Fruit fly (Drosophila melanogaster) whole organism, prepupa: ENCODE results near the gene Gr93d.

Experiments
- CG10669 ChIP-seq: fragments of 200-800 bp; sonication (Bioruptor generic); optimal IDR thresholded peaks from 3 replicates; lab custom pipeline; 2018; ENCODE audit warnings: missing biosample characterization, mild to moderate bottlenecking, missing genetic modification characterization, moderate library complexity
- CG11294 ChIP-seq: fragments of 200-800 bp; sonication (Bioruptor generic); IDR thresholded peaks from 2 replicates; pipeline ENCODE4 v1.3.6; 2022; ENCODE audit warnings: missing biosample characterization, missing genetic modification characterization
- CG11762 ChIP-seq: fragments of 200-800 bp; sonication (Bioruptor generic); optimal IDR thresholded peaks from 3 replicates; lab custom pipeline; 2016; ENCODE audit warnings: missing biosample characterization, missing genetic modification characterization; ENCODE audit not compliant: insufficient read depth
- CG11902 ChIP-seq: fragments of 200-800 bp; sonication (Bioruptor generic); optimal IDR thresholded peaks from 3 replicates; lab custom pipeline; 2016; ENCODE audit warnings: missing biosample characterization, missing genetic modification characterization
- CG15336 ChIP-seq: fragments of 200-800 bp; sonication (Bioruptor generic); IDR thresholded peaks from 2 replicates; pipeline ENCODE4 v1.3.6; 2022; ENCODE audit warnings: missing biosample characterization, missing genetic modification characterization
- CG1621 ChIP-seq: fragments of 200-800 bp; sonication (Bioruptor generic); optimal IDR thresholded peaks from 3 replicates; lab custom pipeline; 2018; ENCODE audit warnings: missing biosample characterization, mild to moderate bottlenecking, missing genetic modification characterization
- CG3032 ChIP-seq: fragments of 200-800 bp; optimal IDR thresholded peaks from 2 replicates; lab custom pipeline; 2019; ENCODE audit warnings: missing biosample characterization, mild to moderate bottlenecking, missing genetic modification characterization, moderate library complexity
- CG34406 ChIP-seq: fragments of 200-800 bp; sonication (Bioruptor generic); optimal IDR thresholded peaks from 3 replicates; lab custom pipeline; 2016; ENCODE audit warnings: missing biosample characterization, missing genetic modification characterization
- CG3919 ChIP-seq: fragments of 200-800 bp; sonication (Bioruptor generic); optimal IDR thresholded peaks from 3 replicates; lab custom pipeline; 2016; ENCODE audit warnings: missing biosample characterization, missing genetic modification characterization
- CG4318 ChIP-seq: fragments of 200-800 bp; sonication (Bioruptor generic); optimal IDR thresholded peaks from 3 replicates; lab custom pipeline; 2017; ENCODE audit warnings: missing biosample characterization, mild to moderate bottlenecking, missing genetic modification characterization
- CG6163 ChIP-seq: fragments of 200-800 bp; sonication (Bioruptor generic); IDR thresholded peaks from 3 replicates; pipeline ENCODE4 v1.3.6; 2022; ENCODE audit warnings: missing biosample characterization, missing genetic modification characterization
- CG6792 ChIP-seq: fragments of 200-800 bp; sonication (Bioruptor generic); optimal IDR thresholded peaks from 3 replicates; lab custom pipeline; 2016; ENCODE audit warnings: missing biosample characterization, missing genetic modification characterization
- CG6854 ChIP-seq: fragments of 200-800 bp; sonication (Bioruptor generic); optimal IDR thresholded peaks from 2 replicates; lab custom pipeline; 2017; ENCODE audit warnings: missing biosample characterization, mild to moderate bottlenecking, missing genetic modification characterization
- CG7368 ChIP-seq: fragments of 200-800 bp; sonication (Bioruptor generic); optimal IDR thresholded peaks from 3 replicates; lab custom pipeline; 2016; ENCODE audit warnings: missing biosample characterization, missing genetic modification characterization
- CG8632 ChIP-seq: fragments of 200-800 bp; sonication (Bioruptor generic); optimal IDR thresholded peaks from 3 replicates; lab custom pipeline; 2016; ENCODE audit warnings: missing biosample characterization, missing genetic modification characterization
- CG9139 ChIP-seq: fragments of 200-800 bp; sonication (Bioruptor generic); optimal IDR thresholded peaks from 3 replicates; lab custom pipeline; 2017; ENCODE audit warnings: missing biosample characterization, mild to moderate bottlenecking, missing genetic modification characterization
- Eip75B ChIP-seq: fragments of 200-800 bp; sonication (Bioruptor generic); optimal IDR thresholded peaks from 3 replicates; lab custom pipeline; 2016; ENCODE audit warnings: missing biosample characterization, missing genetic modification characterization
- Eip78C ChIP-seq: fragments of 200-800 bp; sonication (Bioruptor generic); peaks from one replicate; lab custom pipeline; 2016; ENCODE audit warnings: missing biosample characterization, missing genetic modification characterization
- Eip93F ChIP-seq: fragments of 200-800 bp; sonication (Bioruptor generic); optimal IDR thresholded peaks from 2 replicates; lab custom pipeline; 2016; ENCODE audit warnings: missing biosample characterization, mild to moderate bottlenecking, missing genetic modification characterization
- Ets21C ChIP-seq: fragments of 200-800 bp; sonication (Bioruptor generic); optimal IDR thresholded peaks from 3 replicates; lab custom pipeline; 2016; ENCODE audit warnings: missing biosample characterization, missing genetic modification characterization
- Ets96B ChIP-seq: fragments of 200-800 bp; optimal IDR thresholded peaks from 2 replicates; lab custom pipeline; 2019; ENCODE audit warnings: missing biosample characterization, mild to moderate bottlenecking, missing genetic modification characterization, moderate library complexity
- Hr39 ChIP-seq: fragments of 200-800 bp; sonication (Bioruptor generic); optimal IDR thresholded peaks from 2 replicates; lab custom pipeline; 2016; ENCODE audit warnings: missing biosample characterization, missing genetic modification characterization
- Met ChIP-seq: fragments of 200-800 bp; sonication (Bioruptor generic); optimal IDR thresholded peaks from 3 replicates; lab custom pipeline; 2016; ENCODE audit warnings: missing biosample characterization, missing genetic modification characterization
- OdsH ChIP-seq: fragments of 200-800 bp; sonication (Bioruptor generic); optimal IDR thresholded peaks from 3 replicates; lab custom pipeline; 2016; ENCODE audit warnings: missing biosample characterization, missing genetic modification characterization
- Smox ChIP-seq: fragments of 200-800 bp; sonication (Bioruptor generic); optimal IDR thresholded peaks from 3 replicates; lab custom pipeline; 2016; ENCODE audit warnings: missing biosample characterization, missing genetic modification characterization
- Sox14 ChIP-seq: fragments of 200-800 bp; sonication (Bioruptor generic); optimal IDR thresholded peaks from 3 replicates; lab custom pipeline; 2016; ENCODE audit warnings: missing biosample characterization, missing genetic modification characterization
- Sox15 ChIP-seq: fragments of 200-800 bp; sonication (Bioruptor generic); optimal IDR thresholded peaks from 3 replicates; lab custom pipeline; 2016; ENCODE audit warnings: missing biosample characterization, missing genetic modification characterization
- achi ChIP-seq: fragments of 200-800 bp; sonication (Bioruptor generic); optimal IDR thresholded peaks from 3 replicates; lab custom pipeline; 2016; ENCODE audit warnings: missing biosample characterization, missing genetic modification characterization
- acj6 ChIP-seq: fragments of 200-800 bp; sonication (Bioruptor generic); optimal IDR thresholded peaks from 3 replicates; lab custom pipeline; 2016; ENCODE audit warnings: missing biosample characterization, missing genetic modification characterization
- cyc ChIP-seq: fragments of 200-800 bp; sonication (Bioruptor generic); optimal IDR thresholded peaks from 3 replicates; lab custom pipeline; 2016; ENCODE audit warnings: missing biosample characterization, missing genetic modification characterization
- dac ChIP-seq: fragments of 200-800 bp; sonication (Bioruptor generic); optimal IDR thresholded peaks from 2 replicates; lab custom pipeline; 2017; ENCODE audit warnings: missing biosample characterization, mild to moderate bottlenecking, missing genetic modification characterization
- dsx ChIP-seq: fragments of 200-800 bp; optimal IDR thresholded peaks from 3 replicates; lab custom pipeline; 2019; ENCODE audit warnings: missing biosample characterization, mild to moderate bottlenecking, missing genetic modification characterization, moderate library complexity; ENCODE audit not compliant: poor library complexity, severe bottlenecking
- eg ChIP-seq: fragments of 200-800 bp; sonication (Bioruptor generic); IDR thresholded peaks from 3 replicates; pipeline ENCODE4 v1.3.6; 2022; ENCODE audit warnings: missing biosample characterization, missing genetic modification characterization
- esn ChIP-seq: fragments of 200-800 bp; sonication (Bioruptor generic); optimal IDR thresholded peaks from 2 replicates; lab custom pipeline; 2016; ENCODE audit warnings: missing biosample characterization, mild to moderate bottlenecking, missing genetic modification characterization, moderate library complexity
- fd59A ChIP-seq: fragments of 200-800 bp; sonication (Bioruptor generic); optimal IDR thresholded peaks from 2 replicates; lab custom pipeline; 2017; ENCODE audit warnings: missing biosample characterization, mild to moderate bottlenecking, missing genetic modification characterization, missing genetic modification reagents
- fd85E ChIP-seq: fragments of 200-800 bp; sonication (Bioruptor generic); optimal IDR thresholded peaks from 3 replicates; lab custom pipeline; 2016; ENCODE audit warnings: missing biosample characterization, missing genetic modification characterization
- fkh ChIP-seq: fragments of 200-800 bp; sonication (Bioruptor generic); optimal IDR thresholded peaks from 3 replicates; lab custom pipeline; 2017; ENCODE audit warnings: missing biosample characterization, mild to moderate bottlenecking, missing genetic modification characterization, moderate library complexity
- lz ChIP-seq: fragments of 200-800 bp; sonication (Bioruptor generic); optimal IDR thresholded peaks from 3 replicates; lab custom pipeline; 2016; ENCODE audit warnings: missing biosample characterization, missing genetic modification characterization
- pdm3 ChIP-seq: fragments of 200-800 bp; sonication (Bioruptor generic); optimal IDR thresholded peaks from 3 replicates; lab custom pipeline; 2016; ENCODE audit warnings: missing biosample characterization, missing genetic modification characterization
- spab ChIP-seq: fragments of 200-800 bp; sonication (Bioruptor generic); optimal IDR thresholded peaks from 2 replicates; lab custom pipeline; 2017; ENCODE audit warnings: missing biosample characterization, mild to moderate bottlenecking, missing genetic modification characterization, missing genetic modification reagents
- svp ChIP-seq: fragments of 200-800 bp; sonication (Bioruptor generic); peaks from one replicate; lab custom pipeline; 2016; ENCODE audit warnings: missing biosample characterization, missing genetic modification characterization
- topi ChIP-seq: fragments of 200-800 bp; sonication (Bioruptor generic); optimal IDR thresholded peaks from 3 replicates; lab custom pipeline; 2016; ENCODE audit warnings: missing biosample characterization, missing genetic modification characterization
- vri ChIP-seq: fragments of 200-800 bp; sonication (Bioruptor generic); optimal IDR thresholded peaks from 3 replicates; lab custom pipeline; 2016; ENCODE audit warnings: missing biosample characterization, mild to moderate bottlenecking, missing genetic modification characterization

Gr93d gene

DNA sequence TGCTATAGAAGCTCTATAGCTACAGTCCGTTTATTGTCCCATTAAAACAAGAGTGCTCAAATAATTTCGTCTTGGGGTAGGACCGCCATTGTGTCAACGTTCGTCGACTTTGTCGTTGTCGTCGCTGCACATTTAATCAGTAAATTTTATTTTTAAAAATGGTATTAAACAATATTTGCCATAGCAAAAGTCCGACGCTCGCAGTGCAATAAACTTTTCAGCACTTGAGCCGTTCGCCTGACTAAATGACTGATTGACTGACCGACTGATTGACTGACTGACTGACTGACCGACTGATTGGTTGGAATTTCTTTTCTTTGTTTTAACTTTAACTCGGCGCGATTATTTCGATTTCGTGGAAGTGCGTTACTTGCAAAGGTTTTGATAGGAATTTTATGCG is 43.5 kb upstream of the Gr93d start:
- TF ChIP-seq Eip93F (GFP tag; lab: Kevin White, UChicago) (peak; percentile 83), Sox14 (GFP tag; lab: Kevin White, UChicago) (peak; percentile 19), vri (GFP tag; lab: Kevin White, UChicago) (peak; percentile 96), CG6163 (GFP tag; lab: Robert Waterston, UW) (0 out of 3 replicates have a peak, but pooled peaks have one; percentile 6), svp (GFP tag; lab: Kevin White, UChicago) (peak; percentile 84), CG9139 (GFP tag; lab: Kevin White, UChicago) (peak; percentile 23), spab (GFP tag; lab: Kevin White, UChicago) (no peak), Ets21C (GFP tag; lab: Kevin White, UChicago) (no peak)

DNA sequence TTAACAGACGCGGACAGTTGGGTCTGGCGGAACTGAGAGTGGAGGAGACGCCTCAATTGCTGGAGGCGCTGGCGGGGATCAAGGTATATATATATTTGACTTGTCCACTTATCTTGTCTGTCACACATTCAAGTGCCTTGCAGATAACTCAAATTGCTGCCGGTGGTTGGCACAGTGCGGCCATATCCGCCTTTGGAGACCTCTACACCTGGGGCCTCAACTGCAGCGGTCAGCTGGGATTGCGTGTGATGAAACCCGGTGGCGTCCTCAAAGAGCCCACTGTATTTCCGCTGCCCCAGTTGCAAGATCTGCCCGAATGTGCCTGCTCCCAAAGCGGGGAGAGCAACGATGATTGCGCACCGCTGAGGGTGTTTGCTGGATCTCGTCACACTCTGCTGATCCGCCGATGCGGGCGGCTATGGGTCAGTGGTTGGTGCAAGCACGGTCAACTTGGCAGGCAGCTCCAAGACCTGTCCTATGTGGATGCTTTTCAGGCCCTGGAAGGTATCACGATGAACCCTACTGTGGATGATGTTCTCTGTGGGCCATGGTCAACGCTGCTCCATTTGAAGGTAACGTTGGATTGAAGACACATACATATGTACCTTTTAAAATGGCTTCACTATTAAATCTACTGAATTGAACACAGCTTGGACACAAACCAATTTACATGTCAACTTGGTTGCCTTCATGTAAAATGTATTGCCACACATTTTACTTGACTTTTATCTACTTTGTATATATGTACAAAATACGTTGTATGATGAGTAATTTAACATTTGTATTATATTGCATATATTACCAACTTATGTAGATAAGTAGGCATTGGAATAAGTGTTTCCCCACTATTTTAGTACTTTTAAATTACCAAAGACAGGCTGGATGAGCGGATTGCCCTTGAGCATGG is 42.5 kb upstream of the Gr93d start, which contains the start of gene CG43844:
Gene CG43844, plus strand, starts transcription at position 844 of the 907 bp plus-strand sequence.
- TF ChIP-seq acj6 (GFP tag; lab: Kevin White, UChicago) (peak; percentile 23), CG34406 (GFP tag; lab: Kevin White, UChicago) (peak; percentile 9), Met (GFP tag; lab: Kevin White, UChicago) (peak; percentile 23), vri (GFP tag; lab: Kevin White, UChicago) (peak; percentile 10), svp (GFP tag; lab: Kevin White, UChicago) (peak; percentile 54), CG11902 (GFP tag; lab: Kevin White, UChicago) (peak; percentile 9), dac (GFP tag; lab: Kevin White, UChicago) (no peak), CG7368 (GFP tag; lab: Kevin White, UChicago) (peak; percentile 15), CG6163 (GFP tag; lab: Robert Waterston, UW) (0 out of 3 replicates have a peak, but pooled peaks have one; percentile 9), pdm3 (no peak), dsx (GFP tag; lab: Kevin White, UChicago) (peak; percentile 83), esn (GFP tag; lab: Kevin White, UChicago) (peak; percentile 21), CG3032 (tag; lab: Kevin White, UChicago) (no peak), Eip78C (GFP tag; lab: Kevin White, UChicago) (peak; percentile 51), eg (no peak), OdsH (peak; percentile 0), topi (peak; percentile 4)

DNA sequence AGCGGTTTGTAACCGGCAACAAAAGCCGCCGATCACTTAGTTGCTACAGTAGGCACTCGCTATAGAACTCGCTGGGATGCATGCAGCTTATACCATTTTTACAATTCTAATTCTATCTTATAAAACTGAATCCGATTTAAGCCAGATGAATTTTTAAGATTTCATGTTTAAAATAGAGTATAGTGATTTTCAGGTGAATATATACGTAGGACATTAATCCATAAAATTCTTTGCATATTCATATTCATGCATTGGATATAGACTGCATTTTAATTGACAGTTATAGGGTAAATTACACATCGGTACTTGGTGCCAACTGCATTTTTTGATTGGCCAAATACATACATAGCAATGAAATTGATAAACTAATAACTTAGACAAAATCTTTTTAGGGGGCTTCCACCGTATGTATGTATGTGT is 41.1 kb upstream of the Gr93d start:
- peak; percentile 76 for TF ChIP-seq dsx (GFP tag; lab: Kevin White, UChicago)
- no peak for TF ChIP-seq fkh
- no peak for TF ChIP-seq fd85E (GFP tag; lab: Kevin White, UChicago)
- no peak for TF ChIP-seq vri (GFP tag; lab: Kevin White, UChicago)
- TF ChIP-seq CG6163 (GFP tag; lab: Robert Waterston, UW), result peak; percentile 56
- TF ChIP-seq acj6 (GFP tag; lab: Kevin White, UChicago), result peak; percentile 50
- peak; percentile 33 for TF ChIP-seq CG6792 (GFP tag; lab: Kevin White, UChicago)
- no peak for TF ChIP-seq CG10669
- peak; percentile 66 for TF ChIP-seq CG3919 (GFP tag; lab: Kevin White, UChicago)
- TF ChIP-seq CG15336 (GFP tag; lab: Robert Waterston, UW), result peak; percentile 64
- TF ChIP-seq Ets96B (tag; lab: Kevin White, UChicago), result no peak
- TF ChIP-seq cyc, result peak; percentile 65
- peak; percentile 7 for TF ChIP-seq Sox15 (GFP tag; lab: Kevin White, UChicago)
- no peak for TF ChIP-seq fd59A (GFP tag; lab: Kevin White, UChicago)
- peak; percentile 56 for TF ChIP-seq CG7368 (GFP tag; lab: Kevin White, UChicago)
- peak; percentile 69 for TF ChIP-seq lz (GFP tag; lab: Kevin White, UChicago)
- peak; percentile 71 for TF ChIP-seq esn (GFP tag; lab: Kevin White, UChicago)
- TF ChIP-seq dac (GFP tag; lab: Kevin White, UChicago), result no peak
- TF ChIP-seq CG4318 (GFP tag; lab: Kevin White, UChicago), result no peak
- TF ChIP-seq Hr39 (GFP tag; lab: Kevin White, UChicago), result no peak
- TF ChIP-seq achi (GFP tag; lab: Kevin White, UChicago), result peak; percentile 5
- peak; percentile 47 for TF ChIP-seq CG11902 (GFP tag; lab: Kevin White, UChicago)
- TF ChIP-seq CG11762 (GFP tag; lab: Kevin White, UChicago), result peak; percentile 18
- TF ChIP-seq CG8632 (GFP tag; lab: Kevin White, UChicago), result peak; percentile 35
- TF ChIP-seq pdm3, result no peak
- no peak for TF ChIP-seq Eip93F (GFP tag; lab: Kevin White, UChicago)
- TF ChIP-seq CG1621 (tag; lab: Kevin White, UChicago), result no peak
- TF ChIP-seq Eip75B (GFP tag; lab: Kevin White, UChicago), result peak; percentile 8
- TF ChIP-seq CG11294 (GFP tag; lab: Robert Waterston, UW), result no peak
- TF ChIP-seq CG6854, result no peak
- TF ChIP-seq Ets21C (GFP tag; lab: Kevin White, UChicago), result peak; percentile 23
- TF ChIP-seq spab (GFP tag; lab: Kevin White, UChicago), result peak; percentile 11
- no peak for TF ChIP-seq Smox (GFP tag; lab: Kevin White, UChicago)
